Worm (Caenorhabditis elegans): ENCODE results near the gene flp-13.

The flp-13 gene

DNA sequence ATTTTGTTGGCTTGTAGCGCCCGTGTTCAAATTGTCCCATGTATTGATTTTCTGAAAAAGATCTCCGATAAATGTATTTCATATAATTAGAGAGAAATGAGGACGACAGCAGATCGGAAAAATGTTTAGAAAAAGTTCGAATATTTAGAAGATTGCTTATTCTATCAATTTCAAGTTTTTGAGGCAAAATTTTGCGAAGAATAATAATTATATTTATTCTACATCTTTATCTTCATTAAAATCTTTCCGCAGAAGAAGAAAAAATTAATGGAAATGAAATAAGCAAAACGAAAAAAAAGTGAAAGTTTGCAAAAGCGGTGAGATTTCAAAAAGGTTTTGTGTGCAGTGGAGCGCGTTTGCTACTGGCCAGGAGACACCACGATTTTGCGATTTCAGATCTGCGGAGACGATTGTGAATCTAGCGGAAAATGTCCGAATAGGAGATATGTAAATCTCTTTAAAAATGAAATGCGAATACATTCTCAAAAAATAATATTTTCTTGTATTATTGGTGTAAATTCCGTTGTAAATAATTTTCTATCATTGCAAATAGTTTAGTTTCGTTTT, 43.9 kb downstream of the flp-13 start, which contains the start of gene nrde-4 (continued):
- TF ChIP-seq snu-23 (GFP tag; optimal IDR thresholded peaks at IDR 0.05) = peak; percentile 76
- TF ChIP-seq nhr-19 (GFP tag; conservative IDR thresholded peaks at IDR 0.05) = peak; percentile 15; the same call in 1 of the 2 replicates
- TF ChIP-seq pag-3 (tag; optimal IDR thresholded peaks at IDR 0.05; ENCODE audit: borderline replicate concordance, insufficient read depth) = peak; percentile 70
- TF ChIP-seq fkh-4 (tag; optimal IDR thresholded peaks at IDR 0.05; ENCODE audit: borderline replicate concordance) = no peak
- peak in 1 of 2 experiments; percentile 30 for TF ChIP-seq ztf-11 (tag; optimal IDR thresholded peaks at IDR 0.05)
- TF ChIP-seq egl-27 (tag; optimal IDR thresholded peaks at IDR 0.05) = no peak
- TF ChIP-seq aly-2 (tag; optimal IDR thresholded peaks at IDR 0.05) = no peak
- peak; percentile 53 to 86 for TF ChIP-seq lsy-2 (tag; optimal IDR thresholded peaks at IDR 0.05)
- TF ChIP-seq nhr-28 (tag; optimal IDR thresholded peaks at IDR 0.05) = no peak
- peak; percentile 64 for TF ChIP-seq nhr-90 (tag; optimal IDR thresholded peaks at IDR 0.05; ENCODE audit: poor library complexity)
- TF ChIP-seq swsn-7 (tag; optimal IDR thresholded peaks at IDR 0.05) = peak; percentile 61
- peak; percentile 65 to 77 (median 69) for TF ChIP-seq ceh-82 (tag; optimal IDR thresholded peaks at IDR 0.05)
- TF ChIP-seq F16B12.6 (tag; optimal IDR thresholded peaks at IDR 0.05) = peak; percentile 48
- TF ChIP-seq blmp-1 (tag; optimal IDR thresholded peaks at IDR 0.05) = peak; percentile 99
- TF ChIP-seq mef-2 (tag; optimal IDR thresholded peaks at IDR 0.05) = no peak
- TF ChIP-seq ces-1 (GFP tag; optimal IDR thresholded peaks at IDR 0.05) = no peak
- TF ChIP-seq unc-62 (GFP tag; optimal IDR thresholded peaks at IDR 0.05) = no peak
- no peak for TF ChIP-seq ets-5 (GFP tag; IDR thresholded peaks at IDR 0.05)
- TF ChIP-seq isw-1 (GFP tag; IDR thresholded peaks at IDR 0.05) = peak; percentile 43
- no peak for TF ChIP-seq elt-2 (tag; optimal IDR thresholded peaks at IDR 0.05)
- no peak for TF ChIP-seq grh-1 (GFP tag; IDR thresholded peaks at IDR 0.05)
- TF ChIP-seq nhr-237 (tag; optimal IDR thresholded peaks at IDR 0.05) = peak; percentile 21
- TF ChIP-seq unc-98 (GFP tag; IDR thresholded peaks at IDR 0.05) = no peak
- peak; percentile 81 for TF ChIP-seq mep-1 (tag; optimal IDR thresholded peaks at IDR 0.05)
- no peak for TF ChIP-seq pqm-1 (tag; optimal IDR thresholded peaks at IDR 0.05)
- no peak for TF ChIP-seq sptf-1 (tag; optimal IDR thresholded peaks at IDR 0.05)
- peak; percentile 66 for TF ChIP-seq fkh-8 (tag; optimal IDR thresholded peaks at IDR 0.05)
- peak; percentile 63 for TF ChIP-seq nhr-20 (tag; optimal IDR thresholded peaks at IDR 0.05)
- TF ChIP-seq lin-35 (GFP tag; optimal IDR thresholded peaks at IDR 0.05) = peak; percentile 54 to 85
- TF ChIP-seq unc-86 (tag; optimal IDR thresholded peaks at IDR 0.05) = peak; percentile 38
- TF ChIP-seq ama-1 (optimal IDR thresholded peaks at IDR 0.05) = no peak
- peak; percentile 82 for TF ChIP-seq lin-15B (tag; optimal IDR thresholded peaks at IDR 0.05)
- peak; percentile 65 for TF ChIP-seq snpc-4 (tag; optimal IDR thresholded peaks at IDR 0.05)
- TF ChIP-seq efl-1 (optimal IDR thresholded peaks at IDR 0.05) = peak; percentile 76 to 79
- peak; percentile 71 to 96 for TF ChIP-seq efl-1 (GFP tag; optimal IDR thresholded peaks at IDR 0.05 in 1 of 2)
- TF ChIP-seq mdl-1 (tag; optimal IDR thresholded peaks at IDR 0.05) = peak in 1 of 2 experiments; percentile 8
- no peak for TF ChIP-seq ceh-63 (GFP tag; optimal IDR thresholded peaks at IDR 0.05)
- no peak for TF ChIP-seq nhr-84 (tag; optimal IDR thresholded peaks at IDR 0.05)
- peak; percentile 70 for TF ChIP-seq lir-3 (tag; optimal IDR thresholded peaks at IDR 0.05; ENCODE audit: poor library complexity)
- no peak for TF ChIP-seq hlh-4 (tag; optimal IDR thresholded peaks at IDR 0.05)
- TF ChIP-seq lin-39 (tag; optimal IDR thresholded peaks at IDR 0.05) = no peak
- TF ChIP-seq tbx-2 (tag; optimal IDR thresholded peaks at IDR 0.05) = peak; percentile 50
- no peak for TF ChIP-seq aha-1 (tag; optimal IDR thresholded peaks at IDR 0.05)
- TF ChIP-seq nhr-76 (tag; optimal IDR thresholded peaks at IDR 0.05) = no peak
- no peak for TF ChIP-seq zag-1 (tag; optimal IDR thresholded peaks at IDR 0.05)
- peak; percentile 30 for TF ChIP-seq dsc-1 (tag; optimal IDR thresholded peaks at IDR 0.05)
- no peak for TF ChIP-seq zip-4 (GFP tag; optimal IDR thresholded peaks at IDR 0.05)
- peak; percentile 22 for TF ChIP-seq jun-1 (tag; optimal IDR thresholded peaks at IDR 0.05)
- TF ChIP-seq Y116A8C.19 (tag; optimal IDR thresholded peaks at IDR 0.05; ENCODE audit: borderline replicate concordance) = no peak
- peak; percentile 14 for TF ChIP-seq egl-13 (tag; optimal IDR thresholded peaks at IDR 0.05)
- TF ChIP-seq fos-1 (tag; optimal IDR thresholded peaks at IDR 0.05) = peak; percentile 11
- TF ChIP-seq lin-13 (GFP tag; optimal IDR thresholded peaks at IDR 0.05) = peak; percentile 67
- TF ChIP-seq ceh-88 (GFP tag; IDR thresholded peaks at IDR 0.05) = no peak
